Fruit fly (Drosophila melanogaster): ENCODE measurements around the gene CG12219.

Gene CG12219

dm6 chrX:6266092-6266491 is 35.0 kb downstream of the CG12219 start:
- TF ChIP-seq pfk (GFP tag; optimal IDR thresholded peaks at IDR 0.05) (peak; percentile 85), ci (GFP tag; IDR thresholded peaks at IDR 0.05) (0 out of 3 replicates have a peak, but pooled peaks have one; percentile 20), tio (GFP tag; optimal IDR thresholded peaks at IDR 0.05) (no peak), crol (GFP tag; IDR thresholded peaks at IDR 0.05) (peak; percentile 76), cg (GFP tag; optimal IDR thresholded peaks at IDR 0.05) (peak; percentile 39), CG11504 (tag; optimal IDR thresholded peaks at IDR 0.05) (peak; percentile 29), row (GFP tag; IDR thresholded peaks at IDR 0.05) (no peak), chinmo (GFP tag; IDR thresholded peaks at IDR 0.05; ENCODE audit: partially characterized antibody) (no peak), Nf-YB (GFP tag; optimal IDR thresholded peaks at IDR 0.05) (no peak), Trl (optimal IDR thresholded peaks at IDR 0.05) (peak; percentile 30 to 58), Trl (GFP tag; optimal IDR thresholded peaks at IDR 0.05) (no peak), bigmax (GFP tag; optimal IDR thresholded peaks at IDR 0.05) (peak; percentile 87), CG10431 (GFP tag; optimal IDR thresholded peaks at IDR 0.05) (peak; percentile 91)

dm6 chrX:6265456-6265877 is 35.6 kb downstream of the CG12219 start:
- TF ChIP-seq Med (GFP tag) (peak; percentile 99), Xrp1 (GFP tag; IDR thresholded peaks at IDR 0.05) (peak; percentile 96), CG5245 (GFP tag; optimal IDR thresholded peaks at IDR 0.05) (peak; percentile 94), tin (GFP tag; optimal IDR thresholded peaks at IDR 0.05) (peak; percentile 95), E2f1 (GFP tag; IDR thresholded peaks at IDR 0.05) (peak; percentile 93), TFAM (GFP tag; optimal IDR thresholded peaks at IDR 0.05) (peak; percentile 83), Hr78 (GFP tag; optimal IDR thresholded peaks at IDR 0.05) (peak in 1 of 2 experiments; percentile 89), CG34224 (GFP tag; IDR thresholded peaks at IDR 0.05; ENCODE audit: partially characterized antibody) (no peak), Fer2 (tag; optimal IDR thresholded peaks at IDR 0.05) (peak; percentile 84), pros (GFP tag; optimal IDR thresholded peaks at IDR 0.05) (no peak), CG6654 (GFP tag; optimal IDR thresholded peaks at IDR 0.05) (peak; percentile 86), pho (GFP tag; optimal IDR thresholded peaks at IDR 0.05) (peak; percentile 91), stwl (tag; optimal IDR thresholded peaks at IDR 0.05) (peak; percentile 39), CG10565 (GFP tag; optimal IDR thresholded peaks at IDR 0.05) (peak; percentile 87), CG6254 (GFP tag; optimal IDR thresholded peaks at IDR 0.05) (peak; percentile 89), CG15514 (GFP tag; optimal IDR thresholded peaks at IDR 0.05) (peak; percentile 88), fd102C (GFP tag; optimal IDR thresholded peaks at IDR 0.05) (peak; percentile 6), so (GFP tag; IDR thresholded peaks at IDR 0.05) (peak; percentile 97), CG8478 (optimal IDR thresholded peaks at IDR 0.05) (no peak), Atf3 (GFP tag; optimal IDR thresholded peaks at IDR 0.05) (peak; percentile 95), Side (GFP tag; optimal IDR thresholded peaks at IDR 0.05) (peak; percentile 93), ci (GFP tag; IDR thresholded peaks at IDR 0.05) (peak; percentile 95), CG7556 (GFP tag; optimal IDR thresholded peaks at IDR 0.05) (peak; percentile 97), CG15073 (GFP tag; optimal IDR thresholded peaks at IDR 0.05) (peak; percentile 82), Drgx (GFP tag; IDR thresholded peaks at IDR 0.05) (peak; percentile 95), Asciz (GFP tag; optimal IDR thresholded peaks at IDR 0.05) (peak; percentile 97), MESR4 (GFP tag; optimal IDR thresholded peaks at IDR 0.05) (peak; percentile 26), CG10321 (GFP tag; IDR thresholded peaks at IDR 0.05) (peak; percentile 67), ewg (GFP tag; optimal IDR thresholded peaks at IDR 0.05) (peak; percentile 95), Atf-2 (GFP tag; optimal IDR thresholded peaks at IDR 0.05) (peak; percentile 96), CG16813 (GFP tag; IDR thresholded peaks at IDR 0.05; ENCODE audit: partially characterized antibody) (no peak), Bgb (GFP tag; IDR thresholded peaks at IDR 0.05; ENCODE audit: partially characterized antibody) (no peak), pb (GFP tag; optimal IDR thresholded peaks at IDR 0.05) (peak; percentile 91), ATbp (GFP tag; optimal IDR thresholded peaks at IDR 0.05) (peak; percentile 96), rib (GFP tag; IDR thresholded peaks at IDR 0.05) (peak; percentile 82), ssp (GFP tag; IDR thresholded peaks at IDR 0.05) (peak; percentile 84), CG4730 (GFP tag; IDR thresholded peaks at IDR 0.05) (peak; percentile 92), Lhr (GFP tag; optimal IDR thresholded peaks at IDR 0.05) (peak; percentile 91)
